Worm (Caenorhabditis elegans) whole organism, L4 larva: ENCODE measurements around the gene srh-248.

Experiments
- F26F4.8 ChIP-seq: fragments of 200-800 bp; sonication (Bioruptor generic); conservative IDR thresholded peaks from 2 replicates; pipeline ENCODE4 v1.3.6; 2022; ENCODE audit warnings: missing genetic modification characterization, missing compliant biosample characterization
- Y75B8A.6 ChIP-seq: fragments of 200-800 bp; sonication (Bioruptor generic); IDR thresholded peaks from 2 replicates; pipeline ENCODE4 v1.3.6; 2022; ENCODE audit warnings: missing genetic modification reagents, missing genetic modification characterization, missing compliant biosample characterization
- ZK337.2 ChIP-seq: fragments of 200-800 bp; sonication (Bioruptor generic); IDR thresholded peaks from 2 replicates; pipeline ENCODE4 v1.3.6; 2022; ENCODE audit warnings: missing genetic modification reagents, missing genetic modification characterization, missing compliant biosample characterization
- aha-1 ChIP-seq: fragments of 150-350 bp; peaks from one replicate; lab custom pipeline; 2014; ENCODE audit warnings: missing biosample characterization, missing genetic modification characterization
- aly-2 ChIP-seq: sonication (generic microtip); optimal IDR thresholded peaks from 2 replicates; lab custom pipeline; 2018; ENCODE audit warnings: missing biosample characterization, missing genetic modification characterization
- ces-1 ChIP-seq: fragments of 150-350 bp; sonication (generic microtip); optimal IDR thresholded peaks from 4 replicates; lab custom pipeline; 2014; ENCODE audit warnings: missing biosample characterization, missing genetic modification reagents, missing genetic modification characterization
- dmd-8 ChIP-seq: fragments of 200-800 bp; sonication (Bioruptor generic); IDR thresholded peaks from 2 replicates; pipeline ENCODE4 v1.3.6; 2022; ENCODE audit warnings: missing genetic modification characterization, missing compliant biosample characterization
- jun-1 ChIP-seq: fragments of 150-350 bp; optimal IDR thresholded peaks from 2 replicates; lab custom pipeline; 2014; ENCODE audit warnings: missing biosample characterization, missing genetic modification reagents, missing genetic modification characterization
- lim-7 ChIP-seq: fragments of 200-800 bp; sonication (Bioruptor generic); IDR thresholded peaks from 2 replicates; pipeline ENCODE4 v1.3.6; 2022; ENCODE audit warnings: missing genetic modification characterization, missing compliant biosample characterization
- lin-15B ChIP-seq: fragments of 150-350 bp; sonication (generic microtip); optimal IDR thresholded peaks from 3 replicates; lab custom pipeline; 2014; ENCODE audit warnings: missing biosample characterization, missing genetic modification characterization
- nhr-111 ChIP-seq: fragments of 200-800 bp; sonication (Bioruptor generic); optimal IDR thresholded peaks from 2 replicates; lab custom pipeline; 2018; ENCODE audit warnings: mild to moderate bottlenecking, missing genetic modification characterization, missing compliant biosample characterization
- nhr-28 ChIP-seq: fragments of 150-350 bp; optimal IDR thresholded peaks from 2 replicates; lab custom pipeline; 2014; ENCODE audit warnings: missing biosample characterization, missing genetic modification characterization
- sdz-12 ChIP-seq: fragments of 200-800 bp; sonication (Bioruptor generic); optimal IDR thresholded peaks from 2 replicates; lab custom pipeline; 2018; ENCODE audit warnings: mild to moderate bottlenecking, missing genetic modification characterization, missing compliant biosample characterization
- snpc-1.2 ChIP-seq: fragments of 200-800 bp; sonication (Bioruptor generic); IDR thresholded peaks from 2 replicates; pipeline ENCODE4 v1.3.6; 2022; ENCODE audit warnings: missing genetic modification reagents, missing genetic modification characterization, missing compliant biosample characterization
- tag-97 ChIP-seq: fragments of 200-800 bp; sonication (Bioruptor generic); IDR thresholded peaks from 2 replicates; pipeline ENCODE4 v1.3.6; 2022; ENCODE audit warnings: missing genetic modification characterization, missing compliant biosample characterization
- unc-62 ChIP-seq, 3 experiments: fragments of 150-350 bp in 1 of 3; sonication (generic microtip); optimal IDR thresholded peaks in 2 of 3; peaks in 1 of 3; 1 replicate in 1 of 3; 2 replicates in 2 of 3; lab custom pipeline; 2014 to 2017; ENCODE audit warnings: missing biosample characterization in 3 of 3, missing genetic modification characterization in 3 of 3, missing genetic modification reagents in 3 of 3, missing genotype in 1 of 3

The srh-248 gene

DNA sequence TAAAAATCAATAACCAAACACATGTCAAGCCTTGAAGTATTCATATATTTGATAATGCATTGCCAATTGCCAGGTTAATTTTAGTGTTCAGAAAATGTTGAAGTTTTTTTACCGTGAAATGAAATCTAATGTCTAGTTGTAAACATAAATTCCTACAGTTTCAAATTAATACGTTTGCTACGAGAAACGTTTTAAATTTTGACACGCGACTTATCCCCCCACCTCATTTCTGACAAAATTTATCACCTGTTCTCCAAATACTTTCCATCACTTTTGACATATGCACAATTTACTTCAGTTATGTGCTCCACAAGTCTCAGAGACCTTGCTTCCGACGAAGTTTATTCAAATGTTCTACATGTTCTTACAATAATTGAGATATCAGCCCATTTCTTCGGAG, 41.3 kb downstream of the srh-248 start, which contains the start of gene srh-146:
Gene srh-146 (plus strand): TSS at position 301 of the 400 bp plus-strand sequence.
- TF ChIP-seq nhr-111 (GFP tag; lab: Kevin White, UChicago): no peak
- no peak for TF ChIP-seq snpc-1.2 (GFP tag; lab: Robert Waterston, UW)
- TF ChIP-seq aly-2: no peak
- TF ChIP-seq tag-97 (GFP tag; lab: Robert Waterston, UW): no peak
- no peak for TF ChIP-seq F26F4.8 (GFP tag; lab: Robert Waterston, UW)
- TF ChIP-seq unc-62 (GFP tag; optimal IDR thresholded peaks at IDR 0.05 in 1 of 2; lab: Kevin White, UChicago): no peak
- no peak for TF ChIP-seq unc-62 (tag; optimal IDR thresholded peaks at IDR 0.05; lab: Kevin White, UChicago)
- no peak for TF ChIP-seq lim-7 (GFP tag; lab: Robert Waterston, UW)
- no peak for TF ChIP-seq lin-15B
- TF ChIP-seq jun-1 (tag; lab: Kevin White, UChicago): no peak
- TF ChIP-seq ces-1 (GFP tag; lab: Kevin White, UChicago): no peak
- TF ChIP-seq dmd-8: no peak
- TF ChIP-seq, all 104 proteins: peak for 0

DNA sequence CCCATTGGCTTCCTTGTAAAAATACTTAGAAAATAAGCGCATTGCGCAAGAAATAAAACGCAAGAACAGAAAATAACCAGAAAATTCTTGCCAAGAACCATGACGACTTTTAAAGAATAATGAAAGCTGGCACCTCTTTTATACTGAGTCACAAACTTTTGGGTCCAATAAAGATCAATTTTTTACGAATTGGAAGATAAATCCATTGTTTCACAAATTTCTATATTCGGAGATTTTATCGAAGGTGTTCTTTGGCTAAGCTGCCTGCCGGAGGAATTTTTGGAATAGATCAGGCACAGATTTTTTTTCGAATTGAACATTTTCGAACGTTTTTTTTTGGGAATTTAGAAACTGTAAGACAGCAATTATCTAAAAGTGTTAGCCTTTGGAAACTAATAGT, 42.3 kb downstream of the srh-248 start, which contains the start of gene C31B8.9:
Gene C31B8.9 (minus strand): TSS at position 101 of the 400 bp plus-strand sequence.
- no peak for TF ChIP-seq ZK337.2
- TF ChIP-seq Y75B8A.6 (GFP tag; lab: Robert Waterston, UW): no peak
- no peak for TF ChIP-seq sdz-12 (GFP tag; lab: Kevin White, UChicago)
- peak; percentile 79 for TF ChIP-seq aha-1 (tag; lab: Kevin White, UChicago)

DNA sequence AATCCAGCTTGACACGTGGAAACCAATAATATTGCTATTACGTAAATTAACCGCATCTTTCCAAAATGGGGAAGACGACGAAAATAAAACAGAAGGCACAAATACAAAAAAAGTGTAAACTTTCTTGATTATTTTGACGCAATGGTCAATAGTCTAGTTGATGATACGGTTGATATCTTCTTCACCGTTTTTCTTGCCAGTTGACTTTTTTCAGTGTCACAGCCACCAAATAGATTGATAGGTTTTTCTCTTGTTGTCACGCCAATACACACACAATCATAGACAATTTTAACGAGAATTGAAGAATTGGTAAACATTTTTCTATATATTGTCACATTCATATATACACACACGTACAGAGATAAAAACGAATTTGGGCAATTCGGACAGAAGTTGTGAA, 45.7 kb downstream of the srh-248 start, which contains the start of gene zmp-3:
Gene zmp-3 (minus strand): TSS at position 101 of the 400 bp plus-strand sequence.
- TF ChIP-seq nhr-28 (tag; lab: Kevin White, UChicago) (peak; percentile 28), lim-7 (GFP tag; lab: Robert Waterston, UW) (no peak)
- TF ChIP-seq, all 104 proteins: peak for 1
